Worm (Caenorhabditis elegans) whole organism, young adult: ENCODE data around the gene morc-1.

Experiments used
- B0035.1 ChIP-seq: sonication (generic microtip); optimal IDR thresholded peaks from 2 replicates; lab custom pipeline; 2016; ENCODE audit warnings: missing genetic modification characterization, mild to moderate bottlenecking, missing compliant biosample characterization, missing genotype, missing genetic modification reagents
- D2030.7 ChIP-seq: fragments of 200-800 bp; sonication (Bioruptor generic); IDR thresholded peaks from 2 replicates; pipeline ENCODE4 v1.3.6; 2022; ENCODE audit warnings: missing genetic modification reagents, missing genetic modification characterization, missing compliant biosample characterization
- F22D6.2 ChIP-seq: sonication (generic microtip); optimal IDR thresholded peaks from 2 replicates; lab custom pipeline; 2016; ENCODE audit warnings: mild to moderate bottlenecking, missing genetic modification characterization, missing compliant biosample characterization
- F23B12.7 ChIP-seq: sonication (generic microtip); optimal IDR thresholded peaks from 2 replicates; lab custom pipeline; 2017; ENCODE audit warnings: missing genetic modification characterization, mild to moderate bottlenecking, missing compliant biosample characterization, antibody characterized with exemption, moderate library complexity; ENCODE audit not compliant: insufficient read depth
- F37B4.10 ChIP-seq: fragments of 200-800 bp; sonication (Bioruptor generic); IDR thresholded peaks from 2 replicates; pipeline ENCODE4 v1.3.6; 2022; ENCODE audit warnings: missing genetic modification characterization, missing compliant biosample characterization
- F55B11.4 ChIP-seq: sonication (generic microtip); optimal IDR thresholded peaks from 2 replicates; lab custom pipeline; 2016; ENCODE audit warnings: missing compliant biosample characterization, missing genetic modification characterization, borderline replicate concordance; ENCODE audit not compliant: insufficient read depth
- T07F8.4 ChIP-seq: sonication (generic microtip); optimal IDR thresholded peaks from 2 replicates; lab custom pipeline; 2016; ENCODE audit warnings: mild to moderate bottlenecking, missing genetic modification characterization, moderate library complexity, missing compliant biosample characterization
- Y53F4B.3 ChIP-seq: fragments of 200-800 bp; sonication (Bioruptor generic); IDR thresholded peaks from 2 replicates; pipeline ENCODE4 v1.3.6; 2022; ENCODE audit warnings: missing genetic modification reagents, missing genetic modification characterization, missing compliant biosample characterization
- Y67H2A.10 ChIP-seq: fragments of 200-800 bp; sonication (Bioruptor generic); conservative IDR thresholded peaks from 2 replicates; pipeline ENCODE4 v1.3.6; 2022; ENCODE audit warnings: missing genetic modification reagents, missing genetic modification characterization, missing compliant biosample characterization
- Y79H2A.3 ChIP-seq: fragments of 200-800 bp; sonication (Bioruptor generic); conservative IDR thresholded peaks from 2 replicates; pipeline ENCODE4 v1.3.6; 2022; ENCODE audit warnings: missing genetic modification reagents, missing genetic modification characterization, missing compliant biosample characterization
- ZK185.1 ChIP-seq: sonication (generic microtip); optimal IDR thresholded peaks from 2 replicates; lab custom pipeline; 2016; ENCODE audit warnings: mild to moderate bottlenecking, missing genetic modification characterization, missing compliant biosample characterization; ENCODE audit not compliant: poor library complexity, severe bottlenecking
- akir-1 ChIP-seq: fragments of 200-800 bp; sonication (Bioruptor generic); optimal IDR thresholded peaks from 2 replicates; lab custom pipeline; 2018; ENCODE audit warnings: mild to moderate bottlenecking, missing genetic modification characterization, moderate library complexity, missing compliant biosample characterization
- atf-7 ChIP-seq: sonication (generic microtip); optimal IDR thresholded peaks from 2 replicates; lab custom pipeline; 2017; ENCODE audit warnings: mild to moderate bottlenecking, missing genetic modification characterization, missing compliant biosample characterization
- cebp-2 ChIP-seq: fragments of 200-800 bp; sonication (Bioruptor generic); IDR thresholded peaks from 2 replicates; pipeline ENCODE4 v1.3.6; 2022; ENCODE audit warnings: missing genetic modification characterization, missing compliant biosample characterization
- ceh-100 ChIP-seq: fragments of 200-800 bp; sonication (Bioruptor generic); IDR thresholded peaks from 2 replicates; pipeline ENCODE4 v1.3.6; 2022; ENCODE audit warnings: missing genetic modification reagents, missing genetic modification characterization, missing compliant biosample characterization
- ceh-27 ChIP-seq: fragments of 200-800 bp; sonication (Bioruptor generic); optimal IDR thresholded peaks from 2 replicates; lab custom pipeline; 2018; ENCODE audit warnings: mild to moderate bottlenecking, missing genetic modification characterization, moderate library complexity, missing compliant biosample characterization
- ceh-40 ChIP-seq: fragments of 200-800 bp; sonication (Bioruptor generic); IDR thresholded peaks from 2 replicates; pipeline ENCODE4 v1.3.6; 2022; ENCODE audit warnings: missing genetic modification characterization, missing compliant biosample characterization
- chd-7 ChIP-seq: sonication (generic microtip); optimal IDR thresholded peaks from 2 replicates; lab custom pipeline; 2016; ENCODE audit warnings: mild to moderate bottlenecking, missing genetic modification characterization, moderate library complexity, missing compliant biosample characterization
- dpff-1 ChIP-seq: sonication (generic microtip); optimal IDR thresholded peaks from 2 replicates; lab custom pipeline; 2017; ENCODE audit warnings: mild to moderate bottlenecking, missing genetic modification characterization, missing compliant biosample characterization
- egl-44 ChIP-seq: fragments of 200-800 bp; sonication (Bioruptor generic); IDR thresholded peaks from 2 replicates; pipeline ENCODE4 v1.3.6; 2022; ENCODE audit warnings: missing genetic modification reagents, missing genetic modification characterization, missing compliant biosample characterization
- ekl-4 ChIP-seq: fragments of 200-800 bp; sonication (Bioruptor generic); IDR thresholded peaks from 2 replicates; pipeline ENCODE4 v1.3.6; 2022; ENCODE audit warnings: missing genetic modification reagents, missing genetic modification characterization, missing compliant biosample characterization
- gei-17 ChIP-seq: fragments of 200-800 bp; sonication (Bioruptor generic); optimal IDR thresholded peaks from 2 replicates; lab custom pipeline; 2018; ENCODE audit warnings: mild to moderate bottlenecking, missing genetic modification characterization, missing compliant biosample characterization
- hlh-12 ChIP-seq: sonication (generic microtip); optimal IDR thresholded peaks from 2 replicates; lab custom pipeline; 2016; ENCODE audit warnings: missing genetic modification characterization, missing compliant biosample characterization
- hmg-1.2 ChIP-seq: fragments of 200-800 bp; sonication (Bioruptor generic); IDR thresholded peaks from 2 replicates; pipeline ENCODE4 v1.3.6; 2022; ENCODE audit warnings: missing genetic modification reagents, missing genetic modification characterization, missing compliant biosample characterization
- lin-35 ChIP-seq, 3 experiments: fragments of 150-350 bp in 2 of 3; sonication (generic microtip) in 1 of 3; optimal IDR thresholded peaks; 2 replicates each; lab custom pipeline; 2014 to 2018; ENCODE audit warnings: missing biosample characterization in 3 of 3, missing genetic modification characterization in 3 of 3, missing genetic modification reagents in 3 of 3
- lir-1 ChIP-seq: fragments of 200-800 bp; sonication (Bioruptor generic); conservative IDR thresholded peaks from 2 replicates; pipeline ENCODE4 v1.3.6; 2022; ENCODE audit warnings: missing genetic modification reagents, missing genetic modification characterization, missing compliant biosample characterization
- lsl-1 ChIP-seq: fragments of 200-800 bp; sonication (Bioruptor generic); optimal IDR thresholded peaks from 2 replicates; lab custom pipeline; 2018; ENCODE audit warnings: mild to moderate bottlenecking, missing genetic modification characterization, moderate library complexity, missing compliant biosample characterization
- madf-8 ChIP-seq: fragments of 200-800 bp; sonication (Bioruptor generic); conservative IDR thresholded peaks from 2 replicates; pipeline ENCODE4 v1.3.6; 2022; ENCODE audit warnings: missing genetic modification reagents, missing genetic modification characterization, missing compliant biosample characterization
- mcd-1 ChIP-seq: fragments of 200-800 bp; sonication (Bioruptor generic); IDR thresholded peaks from 2 replicates; pipeline ENCODE4 v1.3.6; 2022; ENCODE audit warnings: missing genetic modification reagents, missing genetic modification characterization, missing compliant biosample characterization
- mes-4 ChIP-seq: sonication (generic microtip); optimal IDR thresholded peaks from 2 replicates; lab custom pipeline; 2016; ENCODE audit warnings: missing genotype, missing genetic modification characterization, missing compliant biosample characterization
- nhr-179 ChIP-seq: sonication (generic microtip); optimal IDR thresholded peaks from 2 replicates; lab custom pipeline; 2016; ENCODE audit warnings: mild to moderate bottlenecking, missing genetic modification characterization, missing compliant biosample characterization
- nhr-90 ChIP-seq: sonication (generic microtip); optimal IDR thresholded peaks from 2 replicates; lab custom pipeline; 2016; ENCODE audit warnings: missing genotype, mild to moderate bottlenecking, missing genetic modification characterization, missing compliant biosample characterization
- pha-4 ChIP-seq: fragments of 150-350 bp; sonication (generic microtip); optimal IDR thresholded peaks from 2 replicates; lab custom pipeline; 2014; ENCODE audit warnings: missing biosample characterization, missing genetic modification reagents, missing genetic modification characterization
- rpc-1 ChIP-seq, 2 experiments: fragments of 150-350 bp in 1 of 2; sonication (generic microtip) in 1 of 2; optimal IDR thresholded peaks; 2 replicates each; lab custom pipeline; 2014 to 2018; ENCODE audit warnings: missing biosample characterization in 1 of 2, missing genetic modification characterization in 1 of 2, missing genetic modification reagents in 1 of 2, missing genotype in 1 of 2
- somi-1 ChIP-seq: fragments of 200-800 bp; sonication (Bioruptor generic); optimal IDR thresholded peaks from 2 replicates; lab custom pipeline; 2018; ENCODE audit warnings: mild to moderate bottlenecking, missing genetic modification characterization, missing compliant biosample characterization
- tbp1 ChIP-seq: fragments of 200-800 bp; sonication (Bioruptor generic); optimal IDR thresholded peaks from 2 replicates; lab custom pipeline; 2018; ENCODE audit warnings: mild to moderate bottlenecking, missing genetic modification characterization, missing compliant biosample characterization
- tbx-9 ChIP-seq: sonication (generic microtip); optimal IDR thresholded peaks from 2 replicates; lab custom pipeline; 2016; ENCODE audit warnings: borderline replicate concordance, missing genetic modification characterization, inconsistent platforms, missing compliant biosample characterization
- tlf-1 ChIP-seq: fragments of 200-800 bp; sonication (Bioruptor generic); optimal IDR thresholded peaks from 2 replicates; lab custom pipeline; 2018; ENCODE audit warnings: mild to moderate bottlenecking, missing genetic modification characterization, missing compliant biosample characterization
- zfh-2 ChIP-seq: fragments of 200-800 bp; sonication (Bioruptor generic); conservative IDR thresholded peaks from 2 replicates; pipeline ENCODE4 v1.3.6; 2022; ENCODE audit warnings: missing genetic modification reagents, missing genetic modification characterization, missing compliant biosample characterization
- zim-3 ChIP-seq: sonication (generic microtip); optimal IDR thresholded peaks from 2 replicates; lab custom pipeline; 2017; ENCODE audit warnings: mild to moderate bottlenecking, missing genetic modification characterization, moderate library complexity, missing compliant biosample characterization
- ztf-25 ChIP-seq: fragments of 200-800 bp; sonication (Bioruptor generic); IDR thresholded peaks from 2 replicates; pipeline ENCODE4 v1.3.6; 2022; ENCODE audit warnings: missing genetic modification reagents, missing genetic modification characterization, missing compliant biosample characterization

morc-1 gene

DNA sequence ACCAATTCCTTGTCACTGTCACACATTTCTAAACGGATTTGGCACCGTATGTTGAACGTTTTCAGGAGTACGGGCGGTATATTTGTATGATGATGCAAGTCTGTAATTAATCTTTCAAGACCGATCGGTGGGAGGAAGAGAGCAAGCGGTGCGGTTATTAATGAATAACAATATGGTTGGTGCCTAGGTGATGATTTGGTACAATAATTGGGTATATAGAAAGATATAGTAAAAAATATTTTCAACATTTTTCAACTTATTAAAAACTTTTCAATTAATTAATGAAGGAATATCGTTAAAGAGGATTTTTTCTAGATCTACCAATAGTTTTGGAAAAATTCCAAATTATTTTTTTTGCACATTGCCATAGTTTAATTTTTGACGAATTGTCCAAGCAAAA, 37.8 kb upstream of the morc-1 start, which contains the start of gene cnd-1:
cnd-1 (minus strand) TSS at position 101 of the 400 bp plus-strand sequence.
- no peak for TF ChIP-seq ekl-4
- TF ChIP-seq B0035.1 (tag; lab: Kevin White, UChicago), result no peak
- TF ChIP-seq zim-3 (tag; lab: Kevin White, UChicago), result no peak
- no peak for TF ChIP-seq ztf-25 (GFP tag; lab: Robert Waterston, UW)
- no peak for TF ChIP-seq nhr-90 (tag; lab: Kevin White, UChicago)
- TF ChIP-seq zfh-2 (GFP tag; lab: Robert Waterston, UW), result no peak
- no peak for TF ChIP-seq tlf-1 (GFP tag; lab: Kevin White, UChicago)
- no peak for TF ChIP-seq somi-1 (GFP tag; lab: Kevin White, UChicago)
- no peak for TF ChIP-seq mes-4 (tag; lab: Kevin White, UChicago)
- TF ChIP-seq F23B12.7 (tag; lab: Kevin White, UChicago), result no peak
- TF ChIP-seq Y53F4B.3 (GFP tag; lab: Robert Waterston, UW), result no peak
- TF ChIP-seq T07F8.4, result no peak
- TF ChIP-seq pha-4 (tag; lab: Kevin White, UChicago), result no peak
- no peak for TF ChIP-seq ceh-100 (GFP tag; lab: Robert Waterston, UW)
- no peak for TF ChIP-seq dpff-1 (tag; lab: Kevin White, UChicago)
- no peak for TF ChIP-seq Y79H2A.3 (GFP tag; lab: Robert Waterston, UW)
- no peak for TF ChIP-seq F22D6.2 (tag; lab: Kevin White, UChicago)
- no peak for TF ChIP-seq tbx-9 (tag; lab: Kevin White, UChicago)
- no peak for TF ChIP-seq chd-7 (tag; lab: Kevin White, UChicago)
- TF ChIP-seq atf-7 (tag; lab: Kevin White, UChicago), result no peak

DNA sequence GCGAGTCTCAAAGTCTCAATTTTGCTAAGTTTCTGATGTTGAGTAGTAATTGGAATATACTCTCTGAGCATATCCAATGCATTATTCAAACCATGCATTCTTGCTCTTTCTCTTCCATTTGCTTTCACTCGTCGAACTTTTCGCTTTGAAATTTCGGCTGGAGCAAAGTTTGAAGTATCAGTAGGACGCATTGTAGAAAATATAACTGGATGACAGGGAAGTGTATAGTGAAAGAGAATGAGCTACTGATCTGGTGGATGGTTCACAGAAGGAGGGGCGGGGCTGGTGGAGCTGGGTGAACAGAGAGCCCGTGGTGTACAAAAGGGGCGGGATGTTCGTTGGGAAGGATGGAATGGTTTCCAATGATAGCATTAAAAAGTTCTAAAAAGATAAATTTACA, 35.1 kb upstream of the morc-1 start:
- TF ChIP-seq lsl-1 (GFP tag; lab: Kevin White, UChicago), result no peak
- 0 out of 2 replicates have a peak, but pooled peaks have one; percentile 53 for TF ChIP-seq F37B4.10 (GFP tag; lab: Robert Waterston, UW)
- TF ChIP-seq, all 124 proteins: peak for 1

ce11 chrIII:5236104-5236503, 29.4 kb upstream of the morc-1 start, which contains the start of gene prx-10:
TSS of gene prx-10 (plus strand) at chrIII:5236404.
- no peak for TF ChIP-seq mcd-1 (GFP tag; lab: Robert Waterston, UW)
- TF ChIP-seq lir-1 (GFP tag; lab: Robert Waterston, UW), result no peak
- TF ChIP-seq F55B11.4 (tag; lab: Kevin White, UChicago), result no peak
- no peak for TF ChIP-seq ceh-27 (GFP tag; lab: Kevin White, UChicago)
- TF ChIP-seq cebp-2 (GFP tag; lab: Robert Waterston, UW), result no peak
- TF ChIP-seq hlh-12, result no peak
- no peak for TF ChIP-seq madf-8 (GFP tag; lab: Robert Waterston, UW)
- TF ChIP-seq Y67H2A.10 (GFP tag; lab: Robert Waterston, UW), result no peak
- no peak for TF ChIP-seq nhr-90 (tag; lab: Kevin White, UChicago)
- TF ChIP-seq nhr-179 (tag; lab: Kevin White, UChicago), result no peak
- no peak for TF ChIP-seq akir-1 (GFP tag; lab: Kevin White, UChicago)
- no peak for TF ChIP-seq hmg-1.2 (GFP tag; lab: Robert Waterston, UW)
- no peak for TF ChIP-seq ZK185.1 (tag; lab: Kevin White, UChicago)
- TF ChIP-seq D2030.7 (GFP tag; lab: Robert Waterston, UW), result no peak
- no peak for TF ChIP-seq rpc-1 (optimal IDR thresholded peaks at IDR 0.05; lab: Kevin White, UChicago)
- no peak for TF ChIP-seq rpc-1 (tag; optimal IDR thresholded peaks at IDR 0.05; lab: Kevin White, UChicago)
- no peak for TF ChIP-seq lin-35 (GFP tag; optimal IDR thresholded peaks at IDR 0.05; lab: Kevin White, UChicago)
- TF ChIP-seq tbp1 (GFP tag; lab: Kevin White, UChicago), result no peak
- TF ChIP-seq egl-44 (GFP tag; lab: Robert Waterston, UW), result no peak
- no peak for TF ChIP-seq ceh-40 (GFP tag; lab: Robert Waterston, UW)
- TF ChIP-seq gei-17 (GFP tag; lab: Kevin White, UChicago), result no peak
